Fruit fly (Drosophila melanogaster): ENCODE data around the gene SWIP.
A peak's percentile ranks its signal among the peaks of the same experiment; 100 is the strongest.

The SWIP gene

DNA sequence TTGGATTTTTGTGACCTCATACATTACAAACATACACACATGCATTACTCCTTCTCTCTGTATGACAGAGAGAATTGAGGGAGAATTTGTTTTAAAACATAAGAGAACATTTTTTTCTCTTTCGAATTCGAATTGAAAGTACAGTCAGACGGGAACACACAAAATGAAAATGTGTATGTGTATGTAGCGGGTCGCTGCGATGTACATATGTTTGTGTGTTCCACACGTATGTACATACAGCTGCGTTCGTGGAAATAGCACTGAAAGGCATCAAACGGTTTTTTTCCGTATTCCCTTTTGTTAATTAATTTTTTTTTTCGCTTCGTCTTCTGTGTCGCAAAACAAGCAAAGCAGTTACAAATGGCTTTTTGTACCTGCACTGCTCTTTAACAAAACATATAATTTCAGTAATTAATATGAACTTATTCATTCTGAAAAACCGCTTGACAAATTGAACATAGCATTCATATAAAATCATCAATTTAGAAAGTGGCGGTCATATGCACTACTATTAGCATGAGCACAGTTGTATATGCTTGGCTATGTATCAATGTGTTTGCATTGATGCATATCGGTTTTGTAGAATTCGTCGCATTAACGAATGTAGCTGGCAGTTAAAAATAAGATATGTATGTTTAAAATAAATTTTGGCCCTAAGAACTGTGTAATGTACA is 19.2 kb downstream of the SWIP start (continued):
- TF ChIP-seq CG8388 (GFP tag; optimal IDR thresholded peaks at IDR 0.05) (peak; percentile 96), CG8765 (GFP tag; IDR thresholded peaks at IDR 0.05) (peak; percentile 85), scrt (GFP tag; optimal IDR thresholded peaks at IDR 0.05) (peak; percentile 95), Fer2 (tag; optimal IDR thresholded peaks at IDR 0.05) (peak; percentile 89), Hey (tag; optimal IDR thresholded peaks at IDR 0.05) (no peak), Nf-YB (GFP tag; optimal IDR thresholded peaks at IDR 0.05) (peak; percentile 86), ro (GFP tag; IDR thresholded peaks at IDR 0.05) (peak; percentile 82), tx (GFP tag; optimal IDR thresholded peaks at IDR 0.05) (peak; percentile 96), CG2199 (GFP tag; IDR thresholded peaks at IDR 0.05) (peak; percentile 95; the same call in 2 of the 3 replicates), Camta (GFP tag; optimal IDR thresholded peaks at IDR 0.05) (peak; percentile 96), jing (GFP tag; optimal IDR thresholded peaks at IDR 0.05) (peak; percentile 91), CG11093 (GFP tag; IDR thresholded peaks at IDR 0.05) (peak; percentile 93), CG10654 (GFP tag; optimal IDR thresholded peaks at IDR 0.05) (peak; percentile 94), CG34422 (GFP tag; IDR thresholded peaks at IDR 0.05) (peak; percentile 91), fd96Cb (tag; optimal IDR thresholded peaks at IDR 0.05) (peak; percentile 96), CG14050 (GFP tag; IDR thresholded peaks at IDR 0.05) (peak; percentile 89), wdn (GFP tag; IDR thresholded peaks at IDR 0.05) (peak; percentile 88), dpn (GFP tag; optimal IDR thresholded peaks at IDR 0.05) (peak; percentile 95 to 96), vnd (GFP tag; IDR thresholded peaks at IDR 0.05; ENCODE audit: partially characterized antibody) (no peak), CG14014 (GFP tag; IDR thresholded peaks at IDR 0.05) (peak; percentile 89), usp (GFP tag; optimal IDR thresholded peaks at IDR 0.05) (no peak), odd (GFP tag; optimal IDR thresholded peaks at IDR 0.05) (peak; percentile 97), CG15601 (tag; optimal IDR thresholded peaks at IDR 0.05) (peak; percentile 95), eyg (GFP tag; optimal IDR thresholded peaks at IDR 0.05) (peak; percentile 91), zen2 (GFP tag; IDR thresholded peaks at IDR 0.05; ENCODE audit: partially characterized antibody) (no peak), BtbVII (GFP tag; optimal IDR thresholded peaks at IDR 0.05) (peak; percentile 96), Poxn (GFP tag; IDR thresholded peaks at IDR 0.05) (no peak; the same call in none of the 2 replicates), pzg (GFP tag; optimal IDR thresholded peaks at IDR 0.05) (peak; percentile 19), sqz (GFP tag; optimal IDR thresholded peaks at IDR 0.05) (peak; percentile 95), en (GFP tag; optimal IDR thresholded peaks at IDR 0.05) (peak; percentile 91), her (GFP tag; optimal IDR thresholded peaks at IDR 0.05) (peak; percentile 91), CG30403 (GFP tag; optimal IDR thresholded peaks at IDR 0.05) (peak; percentile 96), prd (optimal IDR thresholded peaks at IDR 0.05) (no peak), prd (GFP tag; IDR thresholded peaks at IDR 0.05) (peak; percentile 94), CG7745 (tag; optimal IDR thresholded peaks at IDR 0.05) (peak; percentile 27), CG4328 (GFP tag; optimal IDR thresholded peaks at IDR 0.05) (peak; percentile 96), tin (GFP tag; optimal IDR thresholded peaks at IDR 0.05) (peak; percentile 93), CG7963 (GFP tag; IDR thresholded peaks at IDR 0.05; ENCODE audit: partially characterized antibody) (no peak), Dad (GFP tag; optimal IDR thresholded peaks at IDR 0.05) (peak; percentile 94), fru (optimal IDR thresholded peaks at IDR 0.05) (no peak), Optix (GFP tag; IDR thresholded peaks at IDR 0.05) (peak; percentile 91), CG4707 (GFP tag; optimal IDR thresholded peaks at IDR 0.05) (peak; percentile 88), stwl (tag; optimal IDR thresholded peaks at IDR 0.05) (peak; percentile 46), Ptx1 (GFP tag; IDR thresholded peaks at IDR 0.05) (peak; percentile 93), Ada2b (GFP tag; IDR thresholded peaks at IDR 0.05) (peak; percentile 88), salm (tag; optimal IDR thresholded peaks at IDR 0.05) (peak; percentile 94), Awh (GFP tag; IDR thresholded peaks at IDR 0.05) (peak; percentile 86), esg (GFP tag; conservative IDR thresholded peaks at IDR 0.05) (peak; percentile 90), Scr (GFP tag; IDR thresholded peaks at IDR 0.05; ENCODE audit: partially characterized antibody) (no peak), Hr39 (optimal IDR thresholded peaks at IDR 0.05) (no peak), Ets97D (GFP tag; optimal IDR thresholded peaks at IDR 0.05) (peak; percentile 80)
